Fruit fly (Drosophila melanogaster): ENCODE data around the gene CG1113.

Gene CG1113

DNA sequence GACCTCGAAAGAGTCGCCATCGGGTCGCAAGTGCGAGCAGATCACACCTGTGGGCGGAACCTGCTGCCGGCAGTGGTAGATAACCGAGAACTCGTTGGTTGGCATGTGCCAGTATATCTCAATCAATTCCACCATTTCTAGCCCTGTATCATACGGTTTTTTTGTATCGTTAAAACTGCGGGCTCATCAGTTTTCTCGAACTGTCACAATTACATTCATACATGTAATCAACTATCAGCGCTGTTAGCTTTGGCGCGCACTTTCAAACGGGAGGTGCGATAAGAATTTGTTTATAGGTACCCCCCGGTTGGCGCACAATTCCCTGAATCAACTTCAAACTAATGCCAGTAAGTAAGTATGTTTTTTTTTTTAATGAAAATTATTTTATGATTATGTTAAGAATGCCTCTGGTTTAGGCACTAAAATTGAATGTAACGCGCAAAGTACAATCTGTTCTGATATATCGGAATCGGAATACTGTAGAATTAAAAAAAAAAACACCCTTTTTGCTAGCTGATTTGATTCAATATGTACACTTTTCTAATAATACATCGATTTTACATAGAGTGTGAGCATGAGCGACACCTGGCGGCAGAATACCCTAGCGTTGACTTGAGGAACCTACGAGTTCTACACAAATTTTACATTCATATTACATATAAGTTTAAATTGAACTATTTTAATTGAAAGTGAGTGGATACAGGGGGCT, 45.8 kb downstream of the CG1113 start (continued):
- TF ChIP-seq fu2 (GFP tag; optimal IDR thresholded peaks at IDR 0.05) (peak; percentile 48), Abd-B (GFP tag; optimal IDR thresholded peaks at IDR 0.05) (no peak), CG6689 (GFP tag; IDR thresholded peaks at IDR 0.05) (0 out of 2 replicates have a peak, but pooled peaks have one; percentile 20), Adf1 (GFP tag; IDR thresholded peaks at IDR 0.05) (peak; percentile 35; the same call in 1 of the 2 replicates), CG6272 (GFP tag; IDR thresholded peaks at IDR 0.05) (peak; percentile 44), CG32532 (GFP tag; IDR thresholded peaks at IDR 0.05) (peak; percentile 84), Dek (tag; optimal IDR thresholded peaks at IDR 0.05) (peak; percentile 48), CG17802 (tag; optimal IDR thresholded peaks at IDR 0.05) (no peak), Drgx (GFP tag; IDR thresholded peaks at IDR 0.05) (0 out of 2 replicates have a peak, but pooled peaks have one; percentile 5), Atf-2 (GFP tag; optimal IDR thresholded peaks at IDR 0.05) (peak; percentile 14), dmrt99B (tag; optimal IDR thresholded peaks at IDR 0.05) (peak; percentile 29), Bteb2 (GFP tag; optimal IDR thresholded peaks at IDR 0.05) (no peak), CG8290 (GFP tag; optimal IDR thresholded peaks at IDR 0.05) (peak; percentile 36), CG8290 (tag; optimal IDR thresholded peaks at IDR 0.05) (peak in 1 of 2 experiments; percentile 79), chinmo (GFP tag; IDR thresholded peaks at IDR 0.05; ENCODE audit: partially characterized antibody) (0 out of 4 replicates have a peak, but pooled peaks have one; percentile 30), en (GFP tag; optimal IDR thresholded peaks at IDR 0.05) (no peak), CG14667 (GFP tag; IDR thresholded peaks at IDR 0.05) (peak; percentile 62; the same call in 1 of the 2 replicates), phol (tag; optimal IDR thresholded peaks at IDR 0.05) (peak; percentile 39), chn (GFP tag; optimal IDR thresholded peaks at IDR 0.05) (peak; percentile 44), hkb (optimal IDR thresholded peaks at IDR 0.05) (peak; percentile 45), hkb (GFP tag; IDR thresholded peaks at IDR 0.05) (no peak), CG13894 (tag; optimal IDR thresholded peaks at IDR 0.05) (peak; percentile 70), fd96Cb (tag; optimal IDR thresholded peaks at IDR 0.05) (peak; percentile 23), CG7963 (GFP tag; IDR thresholded peaks at IDR 0.05; ENCODE audit: partially characterized antibody) (peak; percentile 43; the same call in 1 of the 3 replicates), CG18476 (GFP tag; optimal IDR thresholded peaks at IDR 0.05) (peak; percentile 14), odd (GFP tag; optimal IDR thresholded peaks at IDR 0.05) (no peak), ranshi (GFP tag; IDR thresholded peaks at IDR 0.05) (peak; percentile 59), z (GFP tag; IDR thresholded peaks at IDR 0.05) (no peak), vvl (GFP tag; IDR thresholded peaks at IDR 0.05) (peak; percentile 67), gsb-n (tag; optimal IDR thresholded peaks at IDR 0.05) (no peak), ci (GFP tag; IDR thresholded peaks at IDR 0.05) (peak; percentile 63; the same call in 2 of the 3 replicates), CG13123 (GFP tag; optimal IDR thresholded peaks at IDR 0.05) (peak; percentile 39), CG2889 (GFP tag; IDR thresholded peaks at IDR 0.05) (0 out of 3 replicates have a peak, but pooled peaks have one; percentile 34), CG2199 (GFP tag; IDR thresholded peaks at IDR 0.05) (peak; percentile 81; the same call in 2 of the 3 replicates), tup (GFP tag; optimal IDR thresholded peaks at IDR 0.05) (peak; percentile 49), cas (GFP tag; IDR thresholded peaks at IDR 0.05) (0 out of 2 replicates have a peak, but pooled peaks have one; percentile 28), CG12104 (GFP tag; optimal IDR thresholded peaks at IDR 0.05) (peak; percentile 28), ase (GFP tag; IDR thresholded peaks at IDR 0.05) (peak; percentile 48; the same call in 1 of the 3 replicates), CG17359 (tag; optimal IDR thresholded peaks at IDR 0.05) (peak; percentile 62), Camta (GFP tag; optimal IDR thresholded peaks at IDR 0.05) (peak; percentile 12), Atf6 (GFP tag; IDR thresholded peaks at IDR 0.05) (no peak)

Data from whole organism, embryonic.